Worm (Caenorhabditis elegans) whole organism, L1 larva: ENCODE results near the gene R53.8.

ENCODE experiments used
- ces-1 ChIP-seq: fragments of 150-350 bp; optimal IDR thresholded peaks from 2 replicates; lab custom pipeline; 2014; ENCODE audit warnings: missing biosample characterization, missing genetic modification reagents, missing genetic modification characterization
- mdl-1 ChIP-seq, 2 experiments: fragments of 150-350 bp; optimal IDR thresholded peaks; 2 replicates each; lab custom pipeline; 2014 to 2017; ENCODE audit warnings: missing biosample characterization in 2 of 2, missing genetic modification characterization in 2 of 2, inconsistent platforms in 1 of 2
- pag-3 ChIP-seq: sonication (generic microtip); optimal IDR thresholded peaks from 2 replicates; lab custom pipeline; 2017; ENCODE audit warnings: missing genetic modification characterization, mild to moderate bottlenecking, missing compliant biosample characterization, antibody characterized with exemption, borderline replicate concordance; ENCODE audit not compliant: insufficient read depth
- rnt-1 ChIP-seq: sonication (generic microtip); optimal IDR thresholded peaks from 2 replicates; lab custom pipeline; 2016; ENCODE audit warnings: mild to moderate bottlenecking, missing genetic modification characterization, moderate library complexity, missing compliant biosample characterization
- snpc-4 ChIP-seq: fragments of 150-350 bp; optimal IDR thresholded peaks from 2 replicates; lab custom pipeline; 2014; ENCODE audit warnings: missing biosample characterization, missing genetic modification characterization
- ztf-11 ChIP-seq, 2 experiments: sonication (generic microtip); optimal IDR thresholded peaks; 2 replicates each; lab custom pipeline; 2016 to 2017; ENCODE audit warnings: missing genetic modification characterization in 2 of 2, missing biosample characterization in 1 of 2, missing compliant biosample characterization in 1 of 2

ce11 chrII:10014384-10014783, 37.9 kb downstream of the R53.8 start:
- no peak for TF ChIP-seq pag-3 (tag; lab: Kevin White, UChicago)
- TF ChIP-seq snpc-4 (tag; lab: Kevin White, UChicago): no peak
- TF ChIP-seq mdl-1 (tag; optimal IDR thresholded peaks at IDR 0.05; lab: Kevin White, UChicago): no peak
- TF ChIP-seq rnt-1 (tag; lab: Kevin White, UChicago): no peak
- TF ChIP-seq ces-1 (GFP tag; lab: Kevin White, UChicago): no peak
- TF ChIP-seq ztf-11 (tag; optimal IDR thresholded peaks at IDR 0.05; lab: Kevin White, UChicago): no peak
